Worm (Caenorhabditis elegans) whole organism, early embryonic: Measurements from ENCODE around the gene cbp-2.

Experiments
- B0310.2 ChIP-seq: sonication (generic microtip); optimal IDR thresholded peaks from 2 replicates; lab custom pipeline; 2016; ENCODE audit warnings: mild to moderate bottlenecking, missing genetic modification characterization, missing compliant biosample characterization
- ama-1 ChIP-seq: fragments of 150-350 bp; optimal IDR thresholded peaks from 2 replicates; lab custom pipeline; 2014
- ets-7 ChIP-seq: sonication (generic microtip); optimal IDR thresholded peaks from 2 replicates; lab custom pipeline; 2016; ENCODE audit warnings: missing genotype, missing genetic modification characterization, missing compliant biosample characterization

DNA sequence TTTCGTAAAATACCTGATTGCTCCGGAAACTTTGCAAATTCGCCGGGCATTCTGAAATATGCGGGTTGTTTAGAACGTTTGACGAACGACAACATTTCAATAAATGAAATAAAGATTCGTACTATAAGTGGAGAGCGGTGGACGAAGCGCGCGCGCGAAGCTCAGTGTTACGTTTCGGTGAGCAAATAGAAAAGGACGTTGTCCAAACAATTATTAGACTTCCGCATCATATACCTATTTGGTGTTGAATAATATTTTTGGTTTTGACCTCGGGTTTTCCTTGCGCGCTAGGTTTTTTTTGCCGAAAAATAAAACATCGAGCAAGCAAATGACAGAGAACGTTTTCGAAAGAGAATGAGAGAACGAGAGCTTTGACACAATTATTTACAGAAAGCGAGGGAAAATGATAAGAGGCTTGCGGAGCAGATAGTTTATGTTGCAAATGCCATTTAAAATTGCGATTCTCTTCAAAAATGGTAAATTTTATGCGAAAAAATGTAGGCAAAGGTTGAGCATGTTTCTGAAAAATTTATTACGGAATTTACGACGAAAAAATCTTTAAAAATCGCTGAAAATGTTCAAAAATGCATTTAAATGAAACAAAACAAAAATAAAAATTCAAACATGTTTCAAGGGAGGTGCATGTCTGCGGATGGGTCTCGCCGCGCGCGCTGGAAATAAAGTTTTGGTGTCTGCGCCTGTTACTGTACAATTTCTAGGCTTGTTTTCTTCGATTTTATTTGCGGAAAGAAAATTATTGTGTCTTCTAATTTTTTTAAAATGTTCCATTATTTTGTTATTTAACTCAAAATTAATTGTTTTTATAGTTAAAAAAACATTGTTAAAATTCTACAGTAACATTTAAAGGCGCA is 12.1 kb upstream of the cbp-2 start, which contains the start of the genes cyld-1 and F40F12.9:
- TF ChIP-seq ets-7 (tag; lab: Kevin White, UChicago) (no peak), ama-1 (lab: Kevin White, UChicago) (no peak), B0310.2 (tag; lab: Kevin White, UChicago) (no peak)
